Worm (Caenorhabditis elegans): ENCODE measurements around the gene apc-10.

apc-10 gene

DNA sequence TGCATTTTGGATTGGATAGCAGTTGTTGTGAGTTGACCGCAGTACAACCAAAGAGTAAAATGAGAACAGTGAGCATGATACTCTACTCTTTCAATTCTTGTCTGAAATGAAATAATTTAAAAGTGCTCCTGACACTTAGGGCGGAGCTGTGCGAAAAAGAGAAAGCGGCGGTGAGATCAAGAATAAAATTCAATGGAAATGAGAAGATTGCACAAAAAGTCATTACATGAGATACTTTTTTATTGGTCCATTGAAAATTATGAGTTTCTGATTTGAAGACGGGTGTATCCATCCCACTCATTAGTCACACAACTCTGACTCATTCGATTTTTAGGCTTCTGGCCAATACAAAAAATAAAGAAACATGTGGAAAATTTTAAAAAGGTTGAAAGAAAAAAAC lies 31.1 kb upstream of the apc-10 start, which contains the start of gene F22E12.1:
TSS of gene F22E12.1 (minus strand) at position 101 of the 400 bp plus-strand sequence.
- TF ChIP-seq ets-7 (tag; optimal IDR thresholded peaks at IDR 0.05) (no peak), flt-1 (GFP tag; IDR thresholded peaks at IDR 0.05) (no peak), tbx-11 (GFP tag; IDR thresholded peaks at IDR 0.05) (no peak), F13C5.2 (tag; optimal IDR thresholded peaks at IDR 0.05) (no peak), scrt-1 (GFP tag; IDR thresholded peaks at IDR 0.05) (no peak), hnd-1 (tag; optimal IDR thresholded peaks at IDR 0.05) (no peak), hmg-4 (GFP tag; optimal IDR thresholded peaks at IDR 0.05) (no peak), aly-1 (tag; optimal IDR thresholded peaks at IDR 0.05) (no peak), ama-1 (optimal IDR thresholded peaks at IDR 0.05) (no peak), pes-1 (GFP tag; IDR thresholded peaks at IDR 0.05) (no peak), tra-4 (tag; optimal IDR thresholded peaks at IDR 0.05) (no peak), hmbx-1 (tag; optimal IDR thresholded peaks at IDR 0.05) (no peak), ceh-36 (tag; optimal IDR thresholded peaks at IDR 0.05) (no peak), B0310.2 (tag; optimal IDR thresholded peaks at IDR 0.05) (no peak), tbx-37 (GFP tag; conservative IDR thresholded peaks at IDR 0.05) (no peak), sea-1 (GFP tag; conservative IDR thresholded peaks at IDR 0.05) (no peak), ceh-13 (GFP tag; optimal IDR thresholded peaks at IDR 0.05) (no peak)

DNA sequence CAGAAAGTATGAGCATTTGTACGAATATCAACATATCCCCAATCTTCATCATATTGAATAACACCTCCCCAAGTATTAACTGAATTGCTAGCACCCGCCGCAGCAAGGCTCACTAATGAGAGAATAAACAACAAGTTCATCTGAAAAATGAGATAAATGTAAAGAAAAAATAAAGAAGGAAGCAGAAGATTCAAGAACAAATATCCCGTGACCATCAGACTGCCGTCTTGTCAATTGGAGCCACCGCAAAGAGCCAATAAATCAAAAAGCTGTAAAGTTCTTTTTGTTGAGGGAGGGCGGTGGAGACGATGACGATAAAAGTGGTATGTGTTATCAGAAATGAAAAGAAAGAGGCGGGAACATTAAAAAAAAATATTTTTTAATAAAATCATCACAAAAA lies 27.3 kb upstream of the apc-10 start, which contains the start of gene Y32F6A.5:
TSS of gene Y32F6A.5 (minus strand) at position 140 of the 400 bp plus-strand sequence.
- no peak for TF ChIP-seq tbx-37 (GFP tag; conservative IDR thresholded peaks at IDR 0.05)
- TF ChIP-seq pes-1 (GFP tag; IDR thresholded peaks at IDR 0.05), result no peak
- no peak for TF ChIP-seq sea-1 (GFP tag; conservative IDR thresholded peaks at IDR 0.05)
- TF ChIP-seq B0310.2 (tag; optimal IDR thresholded peaks at IDR 0.05), result no peak
- no peak for TF ChIP-seq ceh-36 (tag; optimal IDR thresholded peaks at IDR 0.05)
- TF ChIP-seq ets-7 (tag; optimal IDR thresholded peaks at IDR 0.05), result no peak
- TF ChIP-seq hnd-1 (tag; optimal IDR thresholded peaks at IDR 0.05), result no peak
- TF ChIP-seq hmbx-1 (tag; optimal IDR thresholded peaks at IDR 0.05), result no peak
- TF ChIP-seq hmg-4 (GFP tag; optimal IDR thresholded peaks at IDR 0.05), result no peak

DNA sequence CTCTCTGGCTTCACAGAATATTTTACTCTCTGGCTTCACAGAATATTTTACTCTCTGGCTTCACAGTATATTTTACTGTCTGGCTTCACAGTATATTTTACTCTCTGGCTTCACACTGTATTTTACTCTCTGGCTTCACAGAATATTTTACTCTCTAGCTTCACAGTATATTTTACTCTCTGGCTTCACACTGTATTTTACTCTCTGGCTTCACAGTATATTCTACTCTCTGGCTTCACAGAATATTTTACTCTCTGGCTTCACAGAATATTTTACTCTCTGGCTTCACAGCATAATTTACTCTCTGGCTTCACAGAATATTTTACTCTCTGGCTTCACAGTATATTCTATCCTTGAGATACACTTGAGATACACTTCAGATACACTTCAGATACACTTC lies 24.2 kb upstream of the apc-10 start:
- TF ChIP-seq sea-1 (GFP tag; conservative IDR thresholded peaks at IDR 0.05) (0 out of 2 replicates have a peak, but pooled peaks have one; percentile 44), flt-1 (GFP tag; IDR thresholded peaks at IDR 0.05) (peak; percentile 71), tbx-37 (GFP tag; conservative IDR thresholded peaks at IDR 0.05) (peak; percentile 77; the same call in 1 of the 2 replicates), tbx-11 (GFP tag; IDR thresholded peaks at IDR 0.05) (peak; percentile 58; the same call in 1 of the 2 replicates)

DNA sequence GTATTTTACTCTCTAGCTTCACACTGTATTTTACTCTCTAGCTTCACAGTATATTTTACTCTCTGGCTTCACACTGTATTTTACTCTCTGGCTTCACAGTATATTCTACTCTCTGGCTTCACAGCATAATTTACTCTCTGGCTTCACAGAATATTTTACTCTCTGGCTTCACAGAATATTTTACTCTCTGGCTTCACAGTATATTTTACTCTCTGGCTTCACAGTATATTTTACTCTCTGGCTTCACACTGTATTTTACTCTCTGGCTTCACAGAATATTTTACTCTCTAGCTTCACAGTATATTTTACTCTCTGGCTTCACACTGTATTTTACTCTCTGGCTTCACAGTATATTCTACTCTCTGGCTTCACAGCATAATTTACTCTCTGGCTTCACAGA lies 23.8 kb upstream of the apc-10 start:
- TF ChIP-seq tbx-37 (GFP tag; conservative IDR thresholded peaks at IDR 0.05), result peak; percentile 40

DNA sequence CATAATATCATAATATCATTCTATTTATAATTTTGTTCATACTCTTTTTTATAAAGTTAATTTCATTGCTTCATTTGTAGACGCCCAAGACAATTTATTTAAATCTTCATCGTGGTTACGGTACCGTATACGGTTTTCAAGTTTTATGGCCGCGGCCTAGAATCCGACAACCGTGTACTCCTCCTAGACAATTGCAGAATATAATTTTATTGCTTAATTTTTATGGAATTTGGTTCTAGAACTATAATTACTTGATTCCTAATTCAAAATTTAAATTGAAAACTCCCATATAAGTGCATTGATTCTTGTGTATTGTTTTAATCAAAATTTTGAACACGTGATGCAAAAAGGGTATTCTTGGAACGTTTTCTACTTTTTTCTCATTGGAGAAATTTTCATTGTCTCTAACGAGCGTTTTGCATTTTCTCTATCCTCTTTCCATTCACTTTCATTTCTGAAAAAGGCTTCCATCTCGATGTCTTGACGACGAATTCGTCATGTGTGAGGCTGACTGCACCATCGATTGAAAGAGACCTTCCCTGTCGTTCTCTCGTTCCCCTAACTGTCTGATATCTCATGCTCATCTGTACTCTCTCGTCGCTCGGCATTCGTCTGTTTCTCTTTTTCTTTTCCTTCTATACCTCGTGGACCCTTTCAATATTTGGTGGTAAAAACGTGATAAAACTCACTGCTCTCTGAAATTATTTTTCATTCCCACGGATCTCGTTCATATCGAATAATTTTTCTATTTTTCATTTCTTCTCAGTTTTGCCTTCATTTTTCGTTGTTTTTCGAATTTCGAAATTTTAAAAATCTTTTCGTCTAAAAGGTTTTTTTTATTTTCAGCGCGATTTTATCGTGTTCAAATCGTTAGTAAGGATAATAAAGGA lies 15.2 kb upstream of the apc-10 start, which contains the start of gene pap-1:
TSS of gene pap-1 (plus strand) at position 840 of the 890 bp plus-strand sequence.
- TF ChIP-seq tra-4 (tag; optimal IDR thresholded peaks at IDR 0.05) (no peak), tbx-37 (GFP tag; conservative IDR thresholded peaks at IDR 0.05) (no peak), pes-1 (GFP tag; IDR thresholded peaks at IDR 0.05) (no peak), scrt-1 (GFP tag; IDR thresholded peaks at IDR 0.05) (no peak), F13C5.2 (tag; optimal IDR thresholded peaks at IDR 0.05) (no peak), ets-7 (tag; optimal IDR thresholded peaks at IDR 0.05) (no peak), hmg-4 (GFP tag; optimal IDR thresholded peaks at IDR 0.05) (no peak), hnd-1 (tag; optimal IDR thresholded peaks at IDR 0.05) (no peak), aly-1 (tag; optimal IDR thresholded peaks at IDR 0.05) (no peak), hmbx-1 (tag; optimal IDR thresholded peaks at IDR 0.05) (no peak), ceh-13 (GFP tag; optimal IDR thresholded peaks at IDR 0.05) (no peak), sea-1 (GFP tag; conservative IDR thresholded peaks at IDR 0.05) (no peak)

DNA sequence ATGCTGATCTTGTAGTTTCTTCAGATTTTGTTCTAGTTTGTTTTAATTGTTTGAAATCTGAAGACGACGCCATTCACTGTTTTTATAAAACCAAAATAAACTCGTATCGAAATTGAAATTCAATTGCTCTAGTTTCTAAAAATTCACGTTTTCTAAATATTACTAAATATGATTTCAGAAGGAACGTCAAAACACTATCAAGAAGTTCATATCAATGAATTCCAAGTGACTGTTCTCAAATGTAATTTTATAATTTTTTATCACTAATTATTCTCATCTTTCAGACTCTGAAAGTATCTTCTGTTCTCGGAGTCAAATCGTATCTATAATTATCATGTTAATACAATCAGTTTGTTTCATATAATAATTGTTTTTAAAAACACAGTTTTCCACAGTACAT lies 14.6 kb upstream of the apc-10 start, which contains the start of gene snf-10:
TSS of gene snf-10 (minus strand) at position 101 of the 400 bp plus-strand sequence.
- TF ChIP-seq ets-7 (tag; optimal IDR thresholded peaks at IDR 0.05) (no peak), hmg-4 (GFP tag; optimal IDR thresholded peaks at IDR 0.05) (no peak), aly-1 (tag; optimal IDR thresholded peaks at IDR 0.05) (no peak), ama-1 (optimal IDR thresholded peaks at IDR 0.05) (no peak), hmbx-1 (tag; optimal IDR thresholded peaks at IDR 0.05) (no peak), ceh-36 (tag; optimal IDR thresholded peaks at IDR 0.05) (no peak), tra-4 (tag; optimal IDR thresholded peaks at IDR 0.05) (no peak), scrt-1 (GFP tag; IDR thresholded peaks at IDR 0.05) (no peak), F13C5.2 (tag; optimal IDR thresholded peaks at IDR 0.05) (no peak), B0310.2 (tag; optimal IDR thresholded peaks at IDR 0.05) (no peak), tbx-11 (GFP tag; IDR thresholded peaks at IDR 0.05) (no peak), ceh-13 (GFP tag; optimal IDR thresholded peaks at IDR 0.05) (no peak), tbx-37 (GFP tag; conservative IDR thresholded peaks at IDR 0.05) (no peak), flt-1 (GFP tag; IDR thresholded peaks at IDR 0.05) (no peak)

DNA sequence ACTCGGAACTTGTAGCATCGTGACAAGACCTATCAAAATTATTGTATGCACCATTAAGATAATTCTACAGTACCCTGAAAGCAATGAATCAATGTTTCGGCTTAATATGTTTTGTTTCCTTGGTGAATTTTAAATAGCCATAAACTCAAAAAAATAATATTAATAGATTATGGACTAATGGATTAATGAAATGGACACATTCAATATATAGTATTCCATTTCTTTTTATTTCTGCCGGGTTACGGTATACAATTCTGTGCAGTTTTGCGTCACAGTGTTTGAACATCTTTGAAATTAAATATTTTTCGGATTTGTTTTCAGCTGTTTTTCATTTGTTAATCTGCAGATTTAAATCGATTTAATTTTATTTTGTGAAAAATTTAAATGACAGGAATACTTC lies 10.5 kb upstream of the apc-10 start, which contains the start of gene set-22:
TSS of gene set-22 (plus strand) at position 301 of the 400 bp plus-strand sequence.
- TF ChIP-seq ama-1 (optimal IDR thresholded peaks at IDR 0.05) (no peak), tra-4 (tag; optimal IDR thresholded peaks at IDR 0.05) (no peak), tbx-11 (GFP tag; IDR thresholded peaks at IDR 0.05) (no peak), ceh-36 (tag; optimal IDR thresholded peaks at IDR 0.05) (no peak)

DNA sequence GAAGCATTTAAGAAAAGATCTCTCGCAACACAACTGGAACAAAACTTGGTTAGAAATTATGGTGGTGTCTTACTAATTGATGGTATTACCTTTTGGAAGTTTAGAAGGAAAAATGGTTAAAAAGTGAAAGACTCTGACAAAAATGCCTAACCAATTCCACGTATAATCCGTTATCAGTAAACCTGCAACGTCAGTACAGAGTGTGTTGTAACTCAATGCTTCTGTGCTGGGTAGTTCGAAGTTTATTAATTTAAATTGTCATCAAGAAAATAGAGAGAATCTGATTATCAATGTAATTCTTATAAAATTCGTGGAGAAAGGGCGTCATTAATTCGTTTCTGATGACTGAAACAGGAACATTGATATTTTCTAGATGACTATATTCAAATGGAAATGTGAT lies 9.0 kb upstream of the apc-10 start:
- no peak for TF ChIP-seq aly-1 (tag; optimal IDR thresholded peaks at IDR 0.05)
- no peak for TF ChIP-seq ceh-13 (GFP tag; optimal IDR thresholded peaks at IDR 0.05)
- TF ChIP-seq scrt-1 (GFP tag; IDR thresholded peaks at IDR 0.05), result no peak
- TF ChIP-seq flt-1 (GFP tag; IDR thresholded peaks at IDR 0.05), result no peak
- no peak for TF ChIP-seq tbx-11 (GFP tag; IDR thresholded peaks at IDR 0.05)
